Fruit fly (Drosophila melanogaster) whole organism, embryonic: ENCODE measurements around the gene CG46440.

Experiments
- Aef1 ChIP-seq: fragments of 200-800 bp; sonication (Bioruptor generic); IDR thresholded peaks from 3 replicates; pipeline ENCODE4 v1.3.6; 2022; ENCODE audit warnings: missing biosample characterization, missing genetic modification characterization
- CG12104 ChIP-seq: fragments of 200-800 bp; sonication (Bioruptor generic); optimal IDR thresholded peaks from 3 replicates; lab custom pipeline; 2016; ENCODE audit warnings: missing biosample characterization, missing genetic modification characterization
- Kr ChIP-seq: fragments of 200-800 bp; sonication (Bioruptor generic); optimal IDR thresholded peaks from 2 replicates; lab custom pipeline; 2017; ENCODE audit warnings: missing biosample characterization, mild to moderate bottlenecking, missing genetic modification characterization

DNA sequence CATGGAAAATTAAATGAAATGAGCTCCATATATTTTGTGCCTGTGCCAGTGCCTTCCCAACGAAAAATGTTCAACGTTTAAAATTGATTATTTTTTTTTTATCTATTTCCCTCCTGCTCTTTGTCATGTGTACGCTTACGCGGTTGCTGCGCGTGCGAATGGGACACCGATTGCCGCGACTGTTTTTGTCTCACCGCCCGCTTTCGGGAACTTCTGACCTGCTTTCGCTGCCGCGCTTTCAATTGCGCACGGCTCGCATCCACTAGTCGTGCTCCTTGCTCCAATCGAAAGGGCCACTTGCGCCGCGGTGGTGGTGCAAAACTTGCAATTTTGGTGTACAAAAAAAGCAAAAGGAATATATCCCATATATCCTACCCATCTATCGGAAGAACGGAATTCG lies 2.9 kb upstream of the CG46440 start:
- TF ChIP-seq Kr (no peak), Aef1 (no peak), CG12104 (GFP tag; lab: Kevin White, UChicago) (no peak)
